Fruit fly (Drosophila melanogaster): ENCODE data around the gene CG15765.

DNA sequence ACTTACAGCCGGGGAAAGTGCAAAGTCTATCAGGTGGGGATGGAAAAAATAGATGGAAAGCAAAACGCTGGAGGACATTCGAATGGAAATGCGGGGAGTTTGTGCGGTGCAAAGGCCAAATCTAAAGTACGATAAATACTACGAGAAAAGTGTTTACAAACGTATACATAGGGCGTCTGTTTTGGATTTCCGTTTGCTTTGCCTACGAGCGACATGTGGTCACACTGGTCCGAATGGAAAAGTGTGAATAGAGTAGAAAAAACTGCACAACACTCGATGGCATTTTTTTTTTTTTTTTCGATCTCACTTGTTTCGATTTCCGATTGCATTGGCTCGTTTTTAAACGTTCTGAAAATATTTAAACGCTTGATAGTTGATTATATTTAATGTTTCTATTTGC is 21.4 kb downstream of the CG15765 start:
- TF ChIP-seq Sin3A (optimal IDR thresholded peaks at IDR 0.05): no peak
- TF ChIP-seq psq (optimal IDR thresholded peaks at IDR 0.05): no peak
